Worm (Caenorhabditis elegans): ENCODE measurements around the gene scrm-8.

ce11 chrIV:4204275-4204674, 39.8 kb downstream of the scrm-8 start, which contains the start of gene pax-2:
- TF ChIP-seq ama-1 (optimal IDR thresholded peaks at IDR 0.05) = no peak
- TF ChIP-seq F13H6.1 (tag; optimal IDR thresholded peaks at IDR 0.05) = no peak
- TF ChIP-seq nhr-6 (tag; optimal IDR thresholded peaks at IDR 0.05) = no peak
- no peak for TF ChIP-seq ceh-16 (tag; optimal IDR thresholded peaks at IDR 0.05)
- TF ChIP-seq nhr-237 (tag; optimal IDR thresholded peaks at IDR 0.05) = no peak
- no peak for TF ChIP-seq mdl-1 (tag; optimal IDR thresholded peaks at IDR 0.05)
- TF ChIP-seq unc-39 (tag; optimal IDR thresholded peaks at IDR 0.05) = no peak
- TF ChIP-seq fos-1 (tag; optimal IDR thresholded peaks at IDR 0.05) = no peak
- TF ChIP-seq skn-1 (tag; optimal IDR thresholded peaks at IDR 0.05) = no peak
- TF ChIP-seq dmd-4 (tag; optimal IDR thresholded peaks at IDR 0.05) = no peak
- TF ChIP-seq mab-5 (tag; optimal IDR thresholded peaks at IDR 0.05) = no peak
- no peak for TF ChIP-seq elt-3 (tag; optimal IDR thresholded peaks at IDR 0.05)
- no peak for TF ChIP-seq mbf-1 (tag; optimal IDR thresholded peaks at IDR 0.05)
- no peak for TF ChIP-seq sem-4 (tag; optimal IDR thresholded peaks at IDR 0.05)

All from whole organism, L2 larva.